Fruit fly (Drosophila melanogaster) whole organism, embryonic: ENCODE results near the gene CtBP.

ENCODE experiments used
- Asciz ChIP-seq: fragments of 200-800 bp; sonication (Bioruptor generic); optimal IDR thresholded peaks from 2 replicates; lab custom pipeline; 2017; ENCODE audit warnings: missing biosample characterization, mild to moderate bottlenecking, missing genetic modification characterization, missing genetic modification reagents
- Atf6 ChIP-seq: fragments of 200-800 bp; sonication (Bioruptor generic); IDR thresholded peaks from 2 replicates; pipeline ENCODE4 v1.3.6; 2022; ENCODE audit warnings: missing biosample characterization, missing genetic modification characterization
- B-H1 ChIP-seq: fragments of 200-800 bp; sonication (Bioruptor generic); IDR thresholded peaks from 3 replicates; pipeline ENCODE4 v1.3.6; 2022; ENCODE audit warnings: missing biosample characterization, missing genetic modification characterization
- Bteb2 ChIP-seq: fragments of 200-800 bp; sonication (Bioruptor generic); optimal IDR thresholded peaks from 2 replicates; lab custom pipeline; 2016; ENCODE audit warnings: missing biosample characterization, missing genetic modification characterization
- CG11560 ChIP-seq: fragments of 200-800 bp; sonication (Bioruptor generic); IDR thresholded peaks from 3 replicates; pipeline ENCODE4 v1.3.6; 2022; ENCODE audit warnings: missing biosample characterization, missing genetic modification characterization
- CG13123 ChIP-seq: fragments of 200-800 bp; sonication (Bioruptor generic); optimal IDR thresholded peaks from 2 replicates; lab custom pipeline; 2016; ENCODE audit warnings: missing biosample characterization, missing genetic modification characterization
- CG13296 ChIP-seq: fragments of 200-800 bp; sonication (Bioruptor generic); optimal IDR thresholded peaks from 3 replicates; lab custom pipeline; 2018; ENCODE audit warnings: missing biosample characterization, mild to moderate bottlenecking, missing genetic modification characterization
- CG14860 ChIP-seq: fragments of 200-800 bp; sonication (Bioruptor generic); IDR thresholded peaks from 3 replicates; pipeline ENCODE4 v1.3.6; 2022; ENCODE audit warnings: missing biosample characterization, missing genetic modification characterization; ENCODE audit not compliant: partially characterized antibody
- CG14965 ChIP-seq: fragments of 200-800 bp; sonication (Bioruptor generic); optimal IDR thresholded peaks from 2 replicates; lab custom pipeline; 2016; ENCODE audit warnings: missing biosample characterization, missing genetic modification characterization, borderline replicate concordance
- CG16813 ChIP-seq: fragments of 200-800 bp; sonication (Bioruptor generic); IDR thresholded peaks from 3 replicates; pipeline ENCODE4 v1.3.6; 2022; ENCODE audit warnings: missing biosample characterization, missing genetic modification characterization; ENCODE audit not compliant: partially characterized antibody
- CG2712 ChIP-seq: fragments of 200-800 bp; optimal IDR thresholded peaks from 3 replicates; lab custom pipeline; 2019; ENCODE audit warnings: missing biosample characterization, mild to moderate bottlenecking, missing genetic modification characterization, moderate library complexity
- CG3847 ChIP-seq: fragments of 200-800 bp; sonication (Bioruptor generic); IDR thresholded peaks from 2 replicates; pipeline ENCODE4 v1.3.6; 2022; ENCODE audit warnings: missing biosample characterization, missing genetic modification characterization
- CG5180 ChIP-seq: fragments of 200-800 bp; sonication (Bioruptor generic); optimal IDR thresholded peaks from 3 replicates; lab custom pipeline; 2017; ENCODE audit warnings: missing biosample characterization, missing genetic modification characterization, mild to moderate bottlenecking, moderate library complexity, missing genetic modification reagents
- CG6765 ChIP-seq: fragments of 200-800 bp; sonication (Bioruptor generic); optimal IDR thresholded peaks from 3 replicates; lab custom pipeline; 2017; ENCODE audit warnings: missing biosample characterization, mild to moderate bottlenecking, missing genetic modification characterization
- CG8924 ChIP-seq: fragments of 200-800 bp; optimal IDR thresholded peaks from 3 replicates; lab custom pipeline; 2019; ENCODE audit warnings: missing biosample characterization, mild to moderate bottlenecking, missing genetic modification characterization, moderate library complexity
- CG9727 ChIP-seq: fragments of 200-800 bp; sonication (Bioruptor generic); optimal IDR thresholded peaks from 3 replicates; lab custom pipeline; 2017; ENCODE audit warnings: missing biosample characterization, mild to moderate bottlenecking, missing genetic modification characterization
- CG9797 ChIP-seq: fragments of 200-800 bp; sonication (Bioruptor generic); optimal IDR thresholded peaks from 3 replicates; lab custom pipeline; 2018; ENCODE audit warnings: missing biosample characterization, mild to moderate bottlenecking, missing genetic modification characterization
- D ChIP-seq, 2 experiments: fragments of 200-800 bp in 1 of 2; fragments of >200 bp in 1 of 2; sonication (Bioruptor generic) in 1 of 2; optimal IDR thresholded peaks; 2 replicates in 1 of 2; 3 replicates in 1 of 2; lab custom pipeline; 2017; ENCODE audit warnings: mild to moderate bottlenecking in 1 of 2, missing biosample characterization in 1 of 2, missing genetic modification characterization in 1 of 2, missing genetic modification reagents in 1 of 2
- Dek ChIP-seq: fragments of 200-800 bp; sonication (Bioruptor generic); optimal IDR thresholded peaks from 3 replicates; lab custom pipeline; 2019; ENCODE audit warnings: missing biosample characterization, mild to moderate bottlenecking, missing genetic modification characterization, moderate library complexity
- Dip3 ChIP-seq: fragments of 200-800 bp; sonication (Bioruptor generic); optimal IDR thresholded peaks from 3 replicates; lab custom pipeline; 2016; ENCODE audit warnings: missing biosample characterization, missing genetic modification characterization
- Gsc ChIP-seq: fragments of 200-800 bp; sonication (Bioruptor generic); IDR thresholded peaks from 2 replicates; pipeline ENCODE4 v1.3.6; 2022; ENCODE audit warnings: missing biosample characterization, missing genetic modification characterization
- HLH54F ChIP-seq: fragments of 200-800 bp; sonication (Bioruptor generic); optimal IDR thresholded peaks from 3 replicates; lab custom pipeline; 2016; ENCODE audit warnings: missing biosample characterization, missing genetic modification characterization
- Hey ChIP-seq: fragments of 200-800 bp; sonication (Bioruptor generic); optimal IDR thresholded peaks from 3 replicates; lab custom pipeline; 2018; ENCODE audit warnings: missing biosample characterization, mild to moderate bottlenecking, missing genetic modification characterization
- Mes4 ChIP-seq: fragments of 200-800 bp; sonication (Bioruptor generic); optimal IDR thresholded peaks from 2 replicates; lab custom pipeline; 2016; ENCODE audit warnings: missing biosample characterization, missing genetic modification characterization
- Nf-YC ChIP-seq: fragments of 200-800 bp; optimal IDR thresholded peaks from 3 replicates; lab custom pipeline; 2019; ENCODE audit warnings: missing biosample characterization, mild to moderate bottlenecking, missing genetic modification characterization, moderate library complexity
- Six4 ChIP-seq: fragments of 200-800 bp; sonication (Bioruptor generic); optimal IDR thresholded peaks from 2 replicates; lab custom pipeline; 2016; ENCODE audit warnings: missing biosample characterization, missing genetic modification characterization
- Spps ChIP-seq: fragments of 200-800 bp; sonication (Bioruptor generic); optimal IDR thresholded peaks from 2 replicates; lab custom pipeline; 2018; ENCODE audit warnings: missing biosample characterization, mild to moderate bottlenecking, missing genetic modification characterization
- Trl ChIP-seq, 3 experiments: fragments of >200 bp in 2 of 3; fragments of 200-800 bp in 1 of 3; sonication (Bioruptor generic) in 1 of 3; optimal IDR thresholded peaks; 2 replicates in 1 of 3; 3 replicates in 2 of 3; lab custom pipeline; 2016 to 2017; ENCODE audit warnings: missing biosample characterization in 1 of 3, missing genetic modification characterization in 1 of 3
- Xrp1 ChIP-seq: fragments of 200-800 bp; sonication (Bioruptor generic); IDR thresholded peaks from 2 replicates; pipeline ENCODE4 v1.3.6; 2022; ENCODE audit warnings: missing biosample characterization, missing genetic modification characterization
- YL-1 ChIP-seq: fragments of 200-800 bp; sonication (Bioruptor generic); optimal IDR thresholded peaks from 3 replicates; lab custom pipeline; 2017; ENCODE audit warnings: missing biosample characterization, mild to moderate bottlenecking, missing genetic modification characterization
- amos ChIP-seq: fragments of 200-800 bp; sonication (Bioruptor generic); IDR thresholded peaks from 2 replicates; pipeline ENCODE4 v1.3.6; 2022; ENCODE audit warnings: missing biosample characterization, missing genetic modification characterization; ENCODE audit not compliant: partially characterized antibody
- ap ChIP-seq: fragments of 200-800 bp; sonication (Bioruptor generic); IDR thresholded peaks from 2 replicates; pipeline ENCODE4 v1.3.6; 2022; ENCODE audit warnings: missing biosample characterization, missing genetic modification characterization
- br ChIP-seq: fragments of >200 bp; optimal IDR thresholded peaks from 2 replicates; lab custom pipeline; 2017
- crp ChIP-seq, 2 experiments: fragments of 200-800 bp; sonication (Bioruptor generic); optimal IDR thresholded peaks; 2 replicates in 1 of 2; 3 replicates in 1 of 2; lab custom pipeline; 2017; ENCODE audit warnings: missing biosample characterization in 2 of 2, missing genetic modification characterization in 2 of 2, mild to moderate bottlenecking in 1 of 2, moderate library complexity in 1 of 2
- emc ChIP-seq: fragments of 200-800 bp; sonication (Bioruptor generic); optimal IDR thresholded peaks from 2 replicates; lab custom pipeline; 2016; ENCODE audit warnings: missing biosample characterization, missing genetic modification characterization
- gcm ChIP-seq: fragments of 200-800 bp; sonication (Bioruptor generic); optimal IDR thresholded peaks from 2 replicates; lab custom pipeline; 2019; ENCODE audit warnings: missing biosample characterization, mild to moderate bottlenecking, missing genetic modification characterization, moderate library complexity
- gcm2 ChIP-seq: fragments of 200-800 bp; sonication (Bioruptor generic); optimal IDR thresholded peaks from 2 replicates; lab custom pipeline; 2016; ENCODE audit warnings: missing biosample characterization, missing genetic modification characterization
- hkb ChIP-seq, 2 experiments: fragments of 200-800 bp in 1 of 2; fragments of >200 bp in 1 of 2; sonication (Bioruptor generic) in 1 of 2; IDR thresholded peaks in 1 of 2; optimal IDR thresholded peaks in 1 of 2; 2 replicates each; pipeline versions ENCODE4 v1.3.6 to Lab custom; 2017 to 2022; ENCODE audit warnings: missing biosample characterization in 1 of 2, missing genetic modification characterization in 1 of 2
- jing ChIP-seq: fragments of 200-800 bp; sonication (Bioruptor generic); optimal IDR thresholded peaks from 2 replicates; lab custom pipeline; 2018; ENCODE audit warnings: missing biosample characterization, mild to moderate bottlenecking, missing genetic modification characterization
- kay ChIP-seq: fragments of 200-800 bp; sonication (Bioruptor generic); optimal IDR thresholded peaks from 2 replicates; lab custom pipeline; 2016; ENCODE audit warnings: missing biosample characterization, missing genetic modification characterization
- ken ChIP-seq: fragments of 200-800 bp; sonication (Bioruptor generic); IDR thresholded peaks from 3 replicates; pipeline ENCODE4 v1.3.6; 2022; ENCODE audit warnings: missing biosample characterization, missing genetic modification characterization
- oc ChIP-seq: fragments of 200-800 bp; sonication (Bioruptor generic); optimal IDR thresholded peaks from 2 replicates; lab custom pipeline; 2018; ENCODE audit warnings: missing biosample characterization, mild to moderate bottlenecking, missing genetic modification characterization, moderate library complexity
- org-1 ChIP-seq: fragments of 200-800 bp; sonication (Bioruptor generic); optimal IDR thresholded peaks from 2 replicates; lab custom pipeline; 2017; ENCODE audit warnings: missing biosample characterization, missing genetic modification characterization
- pita ChIP-seq: fragments of 200-800 bp; sonication (Bioruptor generic); optimal IDR thresholded peaks from 2 replicates; lab custom pipeline; 2017; ENCODE audit warnings: missing biosample characterization, mild to moderate bottlenecking, missing genetic modification characterization
- pum ChIP-seq: fragments of 200-800 bp; sonication (Bioruptor generic); optimal IDR thresholded peaks from 2 replicates; lab custom pipeline; 2016; ENCODE audit warnings: missing biosample characterization, missing genetic modification characterization
- slp2 ChIP-seq: fragments of 200-800 bp; sonication (Bioruptor generic); optimal IDR thresholded peaks from 2 replicates; lab custom pipeline; 2016; ENCODE audit warnings: missing biosample characterization, missing genetic modification characterization
- sug ChIP-seq: fragments of 200-800 bp; optimal IDR thresholded peaks from 2 replicates; lab custom pipeline; 2019; ENCODE audit warnings: missing biosample characterization, mild to moderate bottlenecking, missing genetic modification characterization, moderate library complexity
- tin ChIP-seq: fragments of 200-800 bp; sonication (Bioruptor generic); optimal IDR thresholded peaks from 3 replicates; lab custom pipeline; 2016; ENCODE audit warnings: missing biosample characterization, missing genetic modification characterization
- tx ChIP-seq: fragments of 200-800 bp; sonication (Bioruptor generic); optimal IDR thresholded peaks from 2 replicates; lab custom pipeline; 2016; ENCODE audit warnings: missing biosample characterization, missing genetic modification characterization
- wdn ChIP-seq: fragments of 200-800 bp; sonication (Bioruptor generic); IDR thresholded peaks from 2 replicates; pipeline ENCODE4 v1.3.6; 2022; ENCODE audit warnings: missing biosample characterization, missing genetic modification characterization

CtBP gene

DNA sequence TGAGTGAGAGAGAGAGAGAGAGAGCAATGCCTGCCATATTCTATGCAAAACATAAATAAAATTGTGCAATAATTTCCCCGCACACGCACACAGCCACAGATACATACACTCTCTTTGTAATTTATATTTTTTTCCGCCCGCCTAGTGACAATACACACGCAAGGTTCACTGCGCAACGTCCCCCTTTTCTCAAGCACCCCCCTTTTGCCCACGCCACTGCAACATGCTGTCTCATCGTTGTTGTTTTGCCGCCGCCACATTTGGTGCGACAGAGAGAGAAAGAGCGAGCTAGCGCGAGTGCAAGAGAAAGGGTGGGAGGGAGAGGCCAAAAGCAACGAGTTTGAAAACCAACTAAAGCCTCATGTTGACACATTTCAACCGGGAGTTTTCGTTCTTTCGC is 902 bp downstream of the CtBP start (continued):
- TF ChIP-seq Dip3, result peak; percentile 69
- peak; percentile 1 for TF ChIP-seq sug
- TF ChIP-seq jing, result no peak
- peak; percentile 52 for TF ChIP-seq CG3847 (GFP tag; lab: Robert Waterston, UW)
- TF ChIP-seq CG13296 (GFP tag; lab: Kevin White, UChicago), result peak; percentile 30
- TF ChIP-seq Trl (optimal IDR thresholded peaks at IDR 0.05; lab: Kevin White, UChicago), result peak; percentile 51 to 75
- peak; percentile 16 for TF ChIP-seq Trl (GFP tag; optimal IDR thresholded peaks at IDR 0.05; lab: Kevin White, UChicago)
- no peak for TF ChIP-seq emc (GFP tag; lab: Kevin White, UChicago)
- TF ChIP-seq gcm2 (GFP tag; lab: Kevin White, UChicago), result peak; percentile 16
- TF ChIP-seq pum (GFP tag; lab: Kevin White, UChicago), result peak; percentile 40
- no peak for TF ChIP-seq CG13123 (GFP tag; lab: Kevin White, UChicago)
- TF ChIP-seq CG2712 (tag; lab: Kevin White, UChicago), result peak; percentile 36
- TF ChIP-seq Nf-YC (tag; lab: Kevin White, UChicago), result peak; percentile 19
- TF ChIP-seq oc (tag; lab: Kevin White, UChicago), result peak; percentile 58
- TF ChIP-seq Mes4, result peak; percentile 50
- peak; percentile 63 for TF ChIP-seq tin
- peak; percentile 65 for TF ChIP-seq Xrp1 (GFP tag; lab: Robert Waterston, UW)
- no peak for TF ChIP-seq amos (GFP tag; lab: Robert Waterston, UW)
- no peak for TF ChIP-seq crp (GFP tag; optimal IDR thresholded peaks at IDR 0.05; lab: Kevin White, UChicago)
- TF ChIP-seq br (lab: Kevin White, UChicago), result no peak
- no peak for TF ChIP-seq CG14965 (GFP tag; lab: Kevin White, UChicago)
- TF ChIP-seq D (optimal IDR thresholded peaks at IDR 0.05; lab: Kevin White, UChicago), result no peak
- peak; percentile 40 for TF ChIP-seq D (GFP tag; optimal IDR thresholded peaks at IDR 0.05; lab: Kevin White, UChicago)
- TF ChIP-seq hkb (optimal IDR thresholded peaks at IDR 0.05; lab: Kevin White, UChicago), result no peak
- peak; percentile 60 for TF ChIP-seq hkb (GFP tag; IDR thresholded peaks at IDR 0.05; lab: Robert Waterston, UW)
- peak; percentile 44 for TF ChIP-seq CG9727 (GFP tag; lab: Kevin White, UChicago)
- peak; percentile 53 for TF ChIP-seq slp2
- TF ChIP-seq tx (GFP tag; lab: Kevin White, UChicago), result peak; percentile 21
- peak; percentile 55; the same call in 1 of the 2 replicates for TF ChIP-seq wdn (GFP tag; lab: Robert Waterston, UW)
- peak; percentile 54 for TF ChIP-seq gcm (GFP tag; lab: Kevin White, UChicago)
- no peak for TF ChIP-seq Gsc (GFP tag; lab: Robert Waterston, UW)
- TF ChIP-seq ken (GFP tag; lab: Robert Waterston, UW), result peak; percentile 80
- no peak for TF ChIP-seq Spps
- no peak; the same call in 2 of the 3 replicates for TF ChIP-seq CG11560 (tag; lab: Robert Waterston, UW)
- no peak for TF ChIP-seq CG14860 (GFP tag; lab: Robert Waterston, UW)
- TF ChIP-seq pita, result no peak
- TF ChIP-seq Six4 (GFP tag; lab: Kevin White, UChicago), result peak; percentile 22
- TF ChIP-seq CG5180 (GFP tag; lab: Kevin White, UChicago), result peak; percentile 74
- TF ChIP-seq CG8924 (tag; lab: Kevin White, UChicago), result peak; percentile 65
- TF ChIP-seq org-1 (GFP tag; lab: Kevin White, UChicago), result peak; percentile 62
- peak; percentile 46 for TF ChIP-seq CG6765 (GFP tag; lab: Kevin White, UChicago)
- TF ChIP-seq Asciz (GFP tag; lab: Kevin White, UChicago), result no peak
- TF ChIP-seq Dek (tag; lab: Kevin White, UChicago), result peak; percentile 0
- TF ChIP-seq Hey (tag; lab: Kevin White, UChicago), result peak; percentile 12
- TF ChIP-seq HLH54F, result peak; percentile 55
- TF ChIP-seq B-H1 (GFP tag; lab: Robert Waterston, UW), result peak; percentile 54; the same call in 2 of the 3 replicates
- peak; percentile 46; the same call in 1 of the 2 replicates for TF ChIP-seq Atf6 (GFP tag; lab: Robert Waterston, UW)
- no peak for TF ChIP-seq Bteb2 (GFP tag; lab: Kevin White, UChicago)
- TF ChIP-seq YL-1 (GFP tag; lab: Kevin White, UChicago), result peak; percentile 29
- TF ChIP-seq CG9797 (GFP tag; lab: Kevin White, UChicago), result no peak
- TF ChIP-seq ap, result peak; percentile 62
- TF ChIP-seq CG16813 (GFP tag; lab: Robert Waterston, UW), result no peak
- TF ChIP-seq kay (GFP tag; lab: Kevin White, UChicago), result peak; percentile 80
